Worm (Caenorhabditis elegans) whole organism, early embryonic: Measurements from ENCODE around the gene C46E10.3.

Source experiments
- B0310.2 ChIP-seq: sonication (generic microtip); optimal IDR thresholded peaks from 2 replicates; lab custom pipeline; 2016; ENCODE audit warnings: mild to moderate bottlenecking, missing genetic modification characterization, missing compliant biosample characterization
- F13C5.2 ChIP-seq: sonication (generic microtip); optimal IDR thresholded peaks from 2 replicates; lab custom pipeline; 2017; ENCODE audit warnings: mild to moderate bottlenecking, missing genetic modification characterization, inconsistent platforms, missing compliant biosample characterization
- ama-1 ChIP-seq: fragments of 150-350 bp; optimal IDR thresholded peaks from 2 replicates; lab custom pipeline; 2014
- ceh-36 ChIP-seq: sonication (generic microtip); optimal IDR thresholded peaks from 2 replicates; lab custom pipeline; 2016; ENCODE audit warnings: missing genetic modification characterization, inconsistent platforms, missing compliant biosample characterization
- ets-7 ChIP-seq: sonication (generic microtip); optimal IDR thresholded peaks from 2 replicates; lab custom pipeline; 2016; ENCODE audit warnings: missing genotype, missing genetic modification characterization, missing compliant biosample characterization
- flt-1 ChIP-seq: fragments of 200-800 bp; sonication (Bioruptor generic); IDR thresholded peaks from 2 replicates; pipeline ENCODE4 v1.3.6; 2022; ENCODE audit warnings: missing genetic modification characterization, missing compliant biosample characterization
- scrt-1 ChIP-seq: fragments of 200-800 bp; sonication (Bioruptor generic); IDR thresholded peaks from 2 replicates; pipeline ENCODE4 v1.3.6; 2022; ENCODE audit warnings: missing genetic modification characterization, missing compliant biosample characterization

- TF ChIP-seq ama-1 (no peak), ceh-36 (no peak), B0310.2 (no peak), F13C5.2 (tag; lab: Kevin White, UChicago) (no peak), scrt-1 (no peak), ets-7 (no peak), flt-1 (no peak)
Measured at ce11 chrII:3680366-3680765, 40.8 kb upstream of the C46E10.3 start.
